Fruit fly (Drosophila melanogaster) whole organism, embryonic: Measurements from ENCODE around the gene PpD6.

Source experiments
- BEAF-32 ChIP-seq: fragments of 200-800 bp; sonication (Bioruptor generic); optimal IDR thresholded peaks from 3 replicates; lab custom pipeline; 2017; ENCODE audit warnings: missing biosample characterization, missing genetic modification characterization, mild to moderate bottlenecking, moderate library complexity, missing genetic modification reagents
- CG10543 ChIP-seq: fragments of 200-800 bp; sonication (Bioruptor generic); optimal IDR thresholded peaks from 3 replicates; lab custom pipeline; 2017; ENCODE audit warnings: missing biosample characterization, mild to moderate bottlenecking, missing genetic modification characterization, moderate library complexity
- CG11504 ChIP-seq: fragments of 200-800 bp; sonication (Bioruptor generic); optimal IDR thresholded peaks from 3 replicates; lab custom pipeline; 2019; ENCODE audit warnings: missing biosample characterization, mild to moderate bottlenecking, missing genetic modification characterization, moderate library complexity
- CG12659 ChIP-seq: fragments of 200-800 bp; sonication (Bioruptor generic); optimal IDR thresholded peaks from 3 replicates; lab custom pipeline; 2017; ENCODE audit warnings: mild to moderate bottlenecking, missing biosample characterization, missing genetic modification reagents, missing genetic modification characterization
- CG14860 ChIP-seq: fragments of 200-800 bp; sonication (Bioruptor generic); IDR thresholded peaks from 3 replicates; pipeline ENCODE4 v1.3.6; 2022; ENCODE audit warnings: missing biosample characterization, missing genetic modification characterization; ENCODE audit not compliant: partially characterized antibody
- CG16863 ChIP-seq: fragments of 200-800 bp; sonication (Bioruptor generic); optimal IDR thresholded peaks from 3 replicates; lab custom pipeline; 2016; ENCODE audit warnings: missing biosample characterization, missing genetic modification characterization
- CG17361 ChIP-seq: fragments of 200-800 bp; sonication (Bioruptor generic); IDR thresholded peaks from 3 replicates; pipeline ENCODE4 v1.3.6; 2022; ENCODE audit warnings: missing biosample characterization, missing genetic modification characterization
- CG17829 ChIP-seq: fragments of 200-800 bp; optimal IDR thresholded peaks from 2 replicates; lab custom pipeline; 2019; ENCODE audit warnings: missing biosample characterization, mild to moderate bottlenecking, missing genetic modification characterization, moderate library complexity
- CG18011 ChIP-seq: fragments of 200-800 bp; sonication (Bioruptor generic); optimal IDR thresholded peaks from 2 replicates; lab custom pipeline; 2017; ENCODE audit warnings: missing biosample characterization, missing genetic modification characterization, mild to moderate bottlenecking, moderate library complexity, missing genotype
- CG18764 ChIP-seq: fragments of 200-800 bp; sonication (Bioruptor generic); optimal IDR thresholded peaks from 3 replicates; lab custom pipeline; 2016; ENCODE audit warnings: missing biosample characterization, missing genetic modification characterization
- CG30403 ChIP-seq: fragments of 200-800 bp; sonication (Bioruptor generic); optimal IDR thresholded peaks from 3 replicates; lab custom pipeline; 2016; ENCODE audit warnings: missing biosample characterization, missing genetic modification characterization
- CG32532 ChIP-seq: fragments of 200-800 bp; sonication (Bioruptor generic); IDR thresholded peaks from 2 replicates; pipeline ENCODE4 v1.3.6; 2022; ENCODE audit warnings: missing biosample characterization, missing genetic modification characterization
- CG4707 ChIP-seq: fragments of 200-800 bp; sonication (Bioruptor generic); optimal IDR thresholded peaks from 2 replicates; lab custom pipeline; 2018; ENCODE audit warnings: missing biosample characterization, mild to moderate bottlenecking, missing genetic modification characterization, moderate library complexity
- CG5245 ChIP-seq: fragments of 200-800 bp; sonication (Bioruptor generic); optimal IDR thresholded peaks from 3 replicates; lab custom pipeline; 2016; ENCODE audit warnings: missing biosample characterization, missing genetic modification characterization
- CG6765 ChIP-seq: fragments of 200-800 bp; sonication (Bioruptor generic); optimal IDR thresholded peaks from 3 replicates; lab custom pipeline; 2017; ENCODE audit warnings: missing biosample characterization, mild to moderate bottlenecking, missing genetic modification characterization
- CG8359 ChIP-seq: fragments of 200-800 bp; sonication (Bioruptor generic); optimal IDR thresholded peaks from 2 replicates; lab custom pipeline; 2017; ENCODE audit warnings: missing biosample characterization, mild to moderate bottlenecking, missing genetic modification characterization, borderline replicate concordance
- CG8924 ChIP-seq: fragments of 200-800 bp; optimal IDR thresholded peaks from 3 replicates; lab custom pipeline; 2019; ENCODE audit warnings: missing biosample characterization, mild to moderate bottlenecking, missing genetic modification characterization, moderate library complexity
- CG8944 ChIP-seq: fragments of 200-800 bp; sonication (Bioruptor generic); optimal IDR thresholded peaks from 3 replicates; lab custom pipeline; 2016; ENCODE audit warnings: missing biosample characterization, missing genetic modification characterization
- D19B ChIP-seq: fragments of 200-800 bp; sonication (Bioruptor generic); optimal IDR thresholded peaks from 2 replicates; lab custom pipeline; 2017; ENCODE audit warnings: missing biosample characterization, mild to moderate bottlenecking, missing genetic modification characterization
- Dll ChIP-seq: fragments of 200-800 bp; sonication (Bioruptor generic); IDR thresholded peaks from 4 replicates; pipeline ENCODE4 v1.3.6; 2022; ENCODE audit warnings: missing biosample characterization, missing genetic modification characterization; ENCODE audit not compliant: partially characterized antibody
- Dref ChIP-seq: fragments of 200-800 bp; sonication (Bioruptor generic); IDR thresholded peaks from 2 replicates; pipeline ENCODE4 v1.3.6; 2022; ENCODE audit warnings: missing biosample characterization, missing genetic modification characterization
- GATAe ChIP-seq: fragments of 200-800 bp; sonication (Bioruptor generic); conservative IDR thresholded peaks from 2 replicates; pipeline ENCODE4 v1.3.6; 2022; ENCODE audit warnings: missing biosample characterization, missing genetic modification characterization
- H2.0 ChIP-seq: fragments of 200-800 bp; sonication (Bioruptor generic); IDR thresholded peaks from 2 replicates; pipeline ENCODE4 v1.3.6; 2022; ENCODE audit warnings: missing biosample characterization, missing genetic modification characterization
- Hr51 ChIP-seq, 2 experiments: fragments of 200-800 bp; sonication (Bioruptor generic); optimal IDR thresholded peaks; 2 replicates in 1 of 2; 3 replicates in 1 of 2; lab custom pipeline; 2016 to 2018; ENCODE audit warnings: missing biosample characterization in 2 of 2, missing genetic modification characterization in 2 of 2, mild to moderate bottlenecking in 1 of 2, moderate library complexity in 1 of 2
- Kr ChIP-seq: fragments of 200-800 bp; sonication (Bioruptor generic); optimal IDR thresholded peaks from 2 replicates; lab custom pipeline; 2017; ENCODE audit warnings: missing biosample characterization, mild to moderate bottlenecking, missing genetic modification characterization
- Lim3 ChIP-seq: fragments of 200-800 bp; sonication (Bioruptor generic); IDR thresholded peaks from 2 replicates; pipeline ENCODE4 v1.3.6; 2022; ENCODE audit warnings: missing biosample characterization, missing genetic modification characterization
- Oli ChIP-seq: fragments of 200-800 bp; sonication (Bioruptor generic); optimal IDR thresholded peaks from 2 replicates; lab custom pipeline; 2018; ENCODE audit warnings: missing biosample characterization, mild to moderate bottlenecking, missing genetic modification characterization, moderate library complexity
- Poxn ChIP-seq: fragments of 200-800 bp; sonication (Bioruptor generic); IDR thresholded peaks from 2 replicates; pipeline ENCODE4 v1.3.6; 2022; ENCODE audit warnings: missing biosample characterization, missing genetic modification characterization
- Spps ChIP-seq: fragments of 200-800 bp; sonication (Bioruptor generic); optimal IDR thresholded peaks from 2 replicates; lab custom pipeline; 2018; ENCODE audit warnings: missing biosample characterization, mild to moderate bottlenecking, missing genetic modification characterization
- ato ChIP-seq: fragments of 200-800 bp; sonication (Bioruptor generic); IDR thresholded peaks from 2 replicates; pipeline ENCODE4 v1.3.6; 2022; ENCODE audit warnings: missing biosample characterization, missing genetic modification characterization; ENCODE audit not compliant: partially characterized antibody
- cato ChIP-seq: fragments of 200-800 bp; sonication (Bioruptor generic); optimal IDR thresholded peaks from 2 replicates; lab custom pipeline; 2016; ENCODE audit warnings: missing biosample characterization, missing genetic modification characterization, borderline replicate concordance
- caup ChIP-seq: fragments of 200-800 bp; sonication (Bioruptor generic); optimal IDR thresholded peaks from 3 replicates; lab custom pipeline; 2017; ENCODE audit warnings: missing biosample characterization, mild to moderate bottlenecking, missing genetic modification characterization, moderate library complexity; ENCODE audit not compliant: severe bottlenecking
- da ChIP-seq: fragments of 200-800 bp; sonication (Bioruptor generic); optimal IDR thresholded peaks from 2 replicates; lab custom pipeline; 2016; ENCODE audit warnings: missing biosample characterization, missing genetic modification characterization
- eve ChIP-seq, 2 experiments: fragments of >200 bp; optimal IDR thresholded peaks; 2 replicates each; lab custom pipeline; 2017; ENCODE audit warnings: missing biosample characterization in 2 of 2, missing genetic modification characterization in 2 of 2
- inv ChIP-seq: fragments of 200-800 bp; sonication (Bioruptor generic); IDR thresholded peaks from 2 replicates; pipeline ENCODE4 v1.3.6; 2022; ENCODE audit warnings: missing biosample characterization, missing genetic modification characterization; ENCODE audit not compliant: partially characterized antibody
- luna ChIP-seq: fragments of 200-800 bp; sonication (Bioruptor generic); optimal IDR thresholded peaks from 2 replicates; lab custom pipeline; 2016; ENCODE audit warnings: missing biosample characterization, missing genetic modification characterization
- nerfin-2 ChIP-seq: fragments of 200-800 bp; sonication (Bioruptor generic); IDR thresholded peaks from 2 replicates; pipeline ENCODE4 v1.3.6; 2022; ENCODE audit warnings: missing biosample characterization, missing genetic modification characterization; ENCODE audit not compliant: partially characterized antibody
- nmo ChIP-seq: fragments of 200-800 bp; sonication (Bioruptor generic); optimal IDR thresholded peaks from 2 replicates; lab custom pipeline; 2018; ENCODE audit warnings: missing biosample characterization, mild to moderate bottlenecking, missing genetic modification characterization, moderate library complexity
- onecut ChIP-seq: fragments of 200-800 bp; sonication (Bioruptor generic); IDR thresholded peaks from 2 replicates; pipeline ENCODE4 v1.3.6; 2022; ENCODE audit warnings: missing biosample characterization, missing genetic modification characterization
- p53 ChIP-seq: fragments of 200-800 bp; sonication (Bioruptor generic); optimal IDR thresholded peaks from 2 replicates; lab custom pipeline; 2016; ENCODE audit warnings: missing biosample characterization, missing genetic modification characterization
- pita ChIP-seq: fragments of 200-800 bp; sonication (Bioruptor generic); optimal IDR thresholded peaks from 2 replicates; lab custom pipeline; 2017; ENCODE audit warnings: missing biosample characterization, mild to moderate bottlenecking, missing genetic modification characterization
- pzg ChIP-seq: fragments of 200-800 bp; sonication (Bioruptor generic); optimal IDR thresholded peaks from 3 replicates; lab custom pipeline; 2018; ENCODE audit warnings: missing biosample characterization, mild to moderate bottlenecking, missing genetic modification characterization, moderate library complexity
- so ChIP-seq: fragments of 200-800 bp; sonication (Bioruptor generic); IDR thresholded peaks from 3 replicates; pipeline ENCODE4 v1.3.6; 2022; ENCODE audit warnings: missing biosample characterization, missing genetic modification characterization
- sob ChIP-seq: fragments of 200-800 bp; sonication (Bioruptor generic); IDR thresholded peaks from 2 replicates; pipeline ENCODE4 v1.3.6; 2022; ENCODE audit warnings: missing biosample characterization, missing genetic modification characterization
- sqz ChIP-seq: fragments of 200-800 bp; sonication (Bioruptor generic); optimal IDR thresholded peaks from 3 replicates; lab custom pipeline; 2018; ENCODE audit warnings: missing biosample characterization, mild to moderate bottlenecking, missing genetic modification characterization
- stwl ChIP-seq: fragments of 200-800 bp; sonication (Bioruptor generic); optimal IDR thresholded peaks from 3 replicates; lab custom pipeline; 2018; ENCODE audit warnings: missing biosample characterization, mild to moderate bottlenecking, missing genetic modification characterization, moderate library complexity
- tgo ChIP-seq: fragments of 200-800 bp; sonication (Bioruptor generic); IDR thresholded peaks from 3 replicates; pipeline ENCODE4 v1.3.6; 2022; ENCODE audit warnings: missing biosample characterization, missing genetic modification characterization
- tna ChIP-seq: fragments of 200-800 bp; sonication (Bioruptor generic); IDR thresholded peaks from 2 replicates; pipeline ENCODE4 v1.3.6; 2022; ENCODE audit warnings: missing biosample characterization, missing genetic modification characterization; ENCODE audit not compliant: partially characterized antibody

PpD6 gene

DNA sequence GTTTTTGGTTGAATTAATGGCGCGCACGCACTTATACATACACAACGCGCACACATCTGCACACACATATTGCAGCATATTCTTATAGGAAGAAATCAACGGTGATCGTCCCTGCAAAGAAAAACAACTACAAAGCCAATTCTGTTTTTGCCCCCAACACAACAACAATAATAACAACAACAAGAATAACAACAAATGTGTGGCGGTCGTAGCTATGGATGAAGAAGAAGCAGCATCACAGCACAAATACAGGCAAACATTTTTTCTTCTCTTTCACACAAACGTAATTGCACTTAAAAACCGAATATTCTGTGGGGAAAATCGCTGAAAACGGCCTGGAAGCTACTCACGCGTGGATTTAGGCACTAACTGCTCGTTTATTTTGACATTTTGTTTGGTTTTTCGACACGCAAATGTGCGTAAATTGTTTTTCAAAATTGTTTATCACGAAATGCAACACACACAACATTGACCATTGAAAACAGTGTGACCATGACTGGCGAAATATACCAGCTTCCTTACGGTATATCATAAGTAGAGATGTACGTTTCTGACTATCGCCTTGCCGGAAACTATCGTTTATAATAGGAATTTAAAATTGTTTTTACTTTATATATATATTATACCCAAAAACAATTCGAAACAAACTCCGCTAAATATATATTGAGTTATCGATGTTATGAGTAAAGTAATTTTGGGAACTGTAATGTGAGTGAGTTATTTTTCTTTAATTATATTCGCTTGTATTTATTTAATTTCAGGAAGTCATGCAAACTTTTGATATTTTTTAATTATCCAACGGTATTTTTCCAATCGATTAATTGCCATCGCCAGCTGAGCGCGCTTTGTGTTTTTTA lies 49.9 kb downstream of the PpD6 start, which contains the start of the genes Mad and gkt (continued):
- TF ChIP-seq GATAe (GFP tag; lab: Robert Waterston, UW) (no peak), pita (no peak), ato (no peak), CG14860 (GFP tag; lab: Robert Waterston, UW) (0 out of 3 replicates have a peak, but pooled peaks have one; percentile 15), CG16863 (no peak), CG10543 (no peak), Lim3 (GFP tag; lab: Robert Waterston, UW) (no peak), D19B (GFP tag; lab: Kevin White, UChicago) (no peak), Dref (0 out of 2 replicates have a peak, but pooled peaks have one; percentile 11), Hr51 (GFP tag; optimal IDR thresholded peaks at IDR 0.05; lab: Kevin White, UChicago) (no peak), onecut (GFP tag; lab: Robert Waterston, UW) (no peak), stwl (no peak), nmo (GFP tag; lab: Kevin White, UChicago) (no peak), sqz (GFP tag; lab: Kevin White, UChicago) (peak; percentile 17), CG17361 (GFP tag; lab: Robert Waterston, UW) (no peak), da (GFP tag; lab: Kevin White, UChicago) (no peak), CG18764 (GFP tag; lab: Kevin White, UChicago) (no peak), BEAF-32 (GFP tag; lab: Kevin White, UChicago) (peak; percentile 63), CG8924 (peak; percentile 35), inv (GFP tag; lab: Robert Waterston, UW) (peak; percentile 52), Dll (GFP tag; lab: Robert Waterston, UW) (peak; percentile 75), CG17829 (tag; lab: Kevin White, UChicago) (no peak), CG5245 (GFP tag; lab: Kevin White, UChicago) (no peak), p53 (GFP tag; lab: Kevin White, UChicago) (no peak), CG8944 (no peak), luna (GFP tag; lab: Kevin White, UChicago) (no peak), H2.0 (GFP tag; lab: Robert Waterston, UW) (no peak), Spps (tag; lab: Kevin White, UChicago) (no peak), CG8359 (no peak), CG4707 (GFP tag; lab: Kevin White, UChicago) (no peak), CG30403 (no peak), cato (GFP tag; lab: Kevin White, UChicago) (no peak), so (no peak), nerfin-2 (peak; percentile 51), CG11504 (no peak), tna (GFP tag; lab: Robert Waterston, UW) (no peak), tgo (GFP tag; lab: Robert Waterston, UW) (no peak), Poxn (GFP tag; lab: Robert Waterston, UW) (no peak), CG12659 (GFP tag; lab: Kevin White, UChicago) (no peak), pzg (GFP tag; lab: Kevin White, UChicago) (peak; percentile 37), sob (GFP tag; lab: Robert Waterston, UW) (no peak), Kr (GFP tag; lab: Kevin White, UChicago) (no peak), CG32532 (GFP tag; lab: Robert Waterston, UW) (no peak), CG6765 (GFP tag; lab: Kevin White, UChicago) (no peak), eve (GFP tag; optimal IDR thresholded peaks at IDR 0.05; lab: Kevin White, UChicago) (peak in 1 of 2 experiments; percentile 75), Oli (tag; lab: Kevin White, UChicago) (no peak), CG18011 (GFP tag; lab: Kevin White, UChicago) (no peak), caup (GFP tag; lab: Kevin White, UChicago) (no peak)
